Worm (Caenorhabditis elegans) whole organism, L4 larva: ENCODE data around the gene rpap-3.

Experiments
- D1046.2 ChIP-seq: fragments of 200-800 bp; sonication (Bioruptor generic); IDR thresholded peaks from 2 replicates; pipeline ENCODE4 v1.3.6; 2022; ENCODE audit warnings: missing genetic modification characterization, missing compliant biosample characterization
- F44E2.7 ChIP-seq: fragments of 200-800 bp; sonication (Bioruptor generic); IDR thresholded peaks from 2 replicates; pipeline ENCODE4 v2.1.2; 2022; ENCODE audit warnings: missing genetic modification characterization, missing compliant biosample characterization
- R02D3.7 ChIP-seq: fragments of 150-350 bp; sonication (generic microtip); optimal IDR thresholded peaks from 3 replicates; lab custom pipeline; 2014; ENCODE audit warnings: missing biosample characterization, missing genetic modification characterization
- Y48G9A.11 ChIP-seq: fragments of 200-800 bp; sonication (Bioruptor generic); IDR thresholded peaks from 2 replicates; pipeline ENCODE4 v1.3.6; 2022; ENCODE audit warnings: missing genetic modification reagents, missing genetic modification characterization, missing compliant biosample characterization
- aha-1 ChIP-seq: fragments of 150-350 bp; peaks from one replicate; lab custom pipeline; 2014; ENCODE audit warnings: missing biosample characterization, missing genetic modification characterization
- ama-1 ChIP-seq: fragments of 150-350 bp; optimal IDR thresholded peaks from 2 replicates; lab custom pipeline; 2014; ENCODE audit warnings: inconsistent platforms, mixed read lengths
- ceh-32 ChIP-seq: sonication (generic microtip); optimal IDR thresholded peaks from 2 replicates; lab custom pipeline; 2016; ENCODE audit warnings: mild to moderate bottlenecking, missing genetic modification characterization, missing compliant biosample characterization; ENCODE audit not compliant: poor library complexity
- ceh-44 ChIP-seq: fragments of 200-800 bp; sonication (Bioruptor generic); IDR thresholded peaks from 2 replicates; pipeline ENCODE4 v1.3.6; 2022; ENCODE audit warnings: missing genetic modification reagents, missing genetic modification characterization, missing compliant biosample characterization
- daf-16 ChIP-seq, 3 experiments: sonication (generic microtip); optimal IDR thresholded peaks; 2 replicates each; lab custom pipeline; 2016 to 2017; ENCODE audit warnings: missing genetic modification characterization in 3 of 3, missing genetic modification reagents in 3 of 3, mild to moderate bottlenecking in 2 of 3, missing compliant biosample characterization in 2 of 3, missing biosample characterization in 1 of 3, moderate library complexity in 1 of 3
- daf-19 ChIP-seq: fragments of 200-800 bp; sonication (Bioruptor generic); conservative IDR thresholded peaks from 2 replicates; pipeline ENCODE4 v1.3.6; 2022; ENCODE audit warnings: missing genetic modification characterization, missing compliant biosample characterization
- dmd-6 ChIP-seq: fragments of 200-800 bp; sonication (Bioruptor generic); IDR thresholded peaks from 2 replicates; pipeline ENCODE4 v1.3.6; 2022; ENCODE audit warnings: missing genetic modification reagents, missing genetic modification characterization, missing compliant biosample characterization
- dve-1 ChIP-seq: sonication (generic microtip); optimal IDR thresholded peaks from 2 replicates; lab custom pipeline; 2017; ENCODE audit warnings: antibody characterized with exemption, mild to moderate bottlenecking, missing genetic modification characterization, missing compliant biosample characterization; ENCODE audit not compliant: insufficient read depth
- egl-27 ChIP-seq: sonication (generic microtip); optimal IDR thresholded peaks from 3 replicates; lab custom pipeline; 2017; ENCODE audit warnings: missing biosample characterization, missing genetic modification reagents, missing genetic modification characterization
- fkh-10 ChIP-seq: fragments of 150-350 bp; optimal IDR thresholded peaks from 2 replicates; lab custom pipeline; 2014; ENCODE audit warnings: missing biosample characterization, missing genetic modification reagents, missing genetic modification characterization
- hif-1 ChIP-seq, 2 experiments: sonication (generic microtip); optimal IDR thresholded peaks; 2 replicates each; lab custom pipeline; 2016 to 2017; ENCODE audit warnings: missing compliant biosample characterization in 2 of 2, missing genetic modification characterization in 2 of 2, missing genetic modification reagents in 2 of 2, missing genotype in 2 of 2, mild to moderate bottlenecking in 1 of 2
- hlh-30 ChIP-seq: sonication (generic microtip); optimal IDR thresholded peaks from 2 replicates; lab custom pipeline; 2017; ENCODE audit warnings: antibody characterized with exemption, mild to moderate bottlenecking, missing genetic modification characterization, missing compliant biosample characterization; ENCODE audit not compliant: insufficient read depth
- hmg-1.1 ChIP-seq: fragments of 200-800 bp; sonication (Bioruptor generic); IDR thresholded peaks from 2 replicates; pipeline ENCODE4 v1.3.6; 2022; ENCODE audit warnings: missing genetic modification reagents, missing genetic modification characterization, missing compliant biosample characterization
- lim-7 ChIP-seq: fragments of 200-800 bp; sonication (Bioruptor generic); IDR thresholded peaks from 2 replicates; pipeline ENCODE4 v1.3.6; 2022; ENCODE audit warnings: missing genetic modification characterization, missing compliant biosample characterization
- lin-13 ChIP-seq: fragments of 150-350 bp; optimal IDR thresholded peaks from 2 replicates; lab custom pipeline; 2014; ENCODE audit warnings: missing biosample characterization, missing genetic modification reagents, missing genetic modification characterization
- lin-15B ChIP-seq: fragments of 150-350 bp; sonication (generic microtip); optimal IDR thresholded peaks from 3 replicates; lab custom pipeline; 2014; ENCODE audit warnings: missing biosample characterization, missing genetic modification characterization
- lin-39 ChIP-seq: fragments of 150-350 bp; optimal IDR thresholded peaks from 2 replicates; lab custom pipeline; 2014; ENCODE audit warnings: missing biosample characterization, missing genetic modification reagents, missing genetic modification characterization
- lir-3 ChIP-seq: sonication (generic microtip); optimal IDR thresholded peaks from 2 replicates; lab custom pipeline; 2016; ENCODE audit warnings: mild to moderate bottlenecking, missing genetic modification characterization, missing compliant biosample characterization
- madf-5 ChIP-seq, 2 experiments: fragments of 200-800 bp; sonication (Bioruptor generic); IDR thresholded peaks; 2 replicates each; pipeline ENCODE4 v1.3.6; 2022; ENCODE audit warnings: missing compliant biosample characterization in 2 of 2, missing genetic modification characterization in 2 of 2
- madf-9 ChIP-seq: fragments of 200-800 bp; sonication (Bioruptor generic); conservative IDR thresholded peaks from 2 replicates; pipeline ENCODE4 v1.3.6; 2022; ENCODE audit warnings: missing genetic modification reagents, missing genetic modification characterization, missing compliant biosample characterization
- mdl-1 ChIP-seq, 2 experiments: fragments of 150-350 bp in 1 of 2; sonication (generic microtip) in 1 of 2; optimal IDR thresholded peaks; 2 replicates each; lab custom pipeline; 2014 to 2017; ENCODE audit warnings: missing biosample characterization in 2 of 2, missing genetic modification characterization in 2 of 2
- mdt-29 ChIP-seq: fragments of 200-800 bp; sonication (Bioruptor generic); IDR thresholded peaks from 2 replicates; pipeline ENCODE4 v1.3.6; 2022; ENCODE audit warnings: missing genetic modification reagents, missing genetic modification characterization, missing compliant biosample characterization
- mes-2 ChIP-seq: sonication (generic microtip); optimal IDR thresholded peaks from 2 replicates; lab custom pipeline; 2016; ENCODE audit warnings: missing genotype, mild to moderate bottlenecking, missing genetic modification characterization, missing compliant biosample characterization; ENCODE audit not compliant: poor library complexity, severe bottlenecking
- nhr-10 ChIP-seq: fragments of 150-350 bp; optimal IDR thresholded peaks from 2 replicates; lab custom pipeline; 2014; ENCODE audit warnings: missing biosample characterization, missing genetic modification characterization
- nhr-28 ChIP-seq: fragments of 150-350 bp; optimal IDR thresholded peaks from 2 replicates; lab custom pipeline; 2014; ENCODE audit warnings: missing biosample characterization, missing genetic modification characterization
- nhr-6 ChIP-seq: fragments of 150-350 bp; optimal IDR thresholded peaks from 2 replicates; lab custom pipeline; 2014; ENCODE audit warnings: missing biosample characterization, missing genetic modification characterization
- nhr-76 ChIP-seq: fragments of 150-350 bp; optimal IDR thresholded peaks from 2 replicates; lab custom pipeline; 2014; ENCODE audit warnings: missing biosample characterization, missing genetic modification characterization
- php-3 ChIP-seq: fragments of 200-800 bp; sonication (Bioruptor generic); IDR thresholded peaks from 2 replicates; pipeline ENCODE4 v1.3.6; 2022; ENCODE audit warnings: missing genetic modification reagents, missing genetic modification characterization, missing compliant biosample characterization
- pqm-1 ChIP-seq: sonication (generic microtip); optimal IDR thresholded peaks from 2 replicates; lab custom pipeline; 2017; ENCODE audit warnings: missing biosample characterization, missing genetic modification characterization
- saeg-2 ChIP-seq: fragments of 200-800 bp; sonication (Bioruptor generic); IDR thresholded peaks from 2 replicates; pipeline ENCODE4 v1.3.6; 2022; ENCODE audit warnings: missing genetic modification reagents, missing genetic modification characterization, missing compliant biosample characterization
- sdz-12 ChIP-seq: fragments of 200-800 bp; sonication (Bioruptor generic); optimal IDR thresholded peaks from 2 replicates; lab custom pipeline; 2018; ENCODE audit warnings: mild to moderate bottlenecking, missing genetic modification characterization, missing compliant biosample characterization
- set-16 ChIP-seq: fragments of 200-800 bp; sonication (Bioruptor generic); IDR thresholded peaks from 2 replicates; pipeline ENCODE4 v1.3.6; 2022; ENCODE audit warnings: missing genetic modification reagents, missing genetic modification characterization, missing compliant biosample characterization
- spr-1 ChIP-seq: sonication (generic microtip); optimal IDR thresholded peaks from 2 replicates; lab custom pipeline; 2016; ENCODE audit warnings: mild to moderate bottlenecking, missing genetic modification characterization, missing compliant biosample characterization
- spr-3 ChIP-seq: fragments of 200-800 bp; sonication (Bioruptor generic); optimal IDR thresholded peaks from 2 replicates; lab custom pipeline; 2018; ENCODE audit warnings: mild to moderate bottlenecking, missing genetic modification characterization, missing compliant biosample characterization
- unc-62 ChIP-seq, 3 experiments: fragments of 150-350 bp in 1 of 3; sonication (generic microtip); optimal IDR thresholded peaks in 2 of 3; peaks in 1 of 3; 1 replicate in 1 of 3; 2 replicates in 2 of 3; lab custom pipeline; 2014 to 2017; ENCODE audit warnings: missing biosample characterization in 3 of 3, missing genetic modification characterization in 3 of 3, missing genetic modification reagents in 3 of 3, missing genotype in 1 of 3
- vab-7 ChIP-seq: fragments of 200-800 bp; sonication (Bioruptor generic); IDR thresholded peaks from 2 replicates; pipeline ENCODE4 v1.3.6; 2022; ENCODE audit warnings: missing genetic modification reagents, missing genetic modification characterization, missing compliant biosample characterization
- zag-1 ChIP-seq: fragments of 150-350 bp; optimal IDR thresholded peaks from 2 replicates; lab custom pipeline; 2014; ENCODE audit warnings: missing biosample characterization, missing genetic modification characterization
- ztf-11 ChIP-seq: fragments of 150-350 bp; optimal IDR thresholded peaks from 2 replicates; lab custom pipeline; 2014; ENCODE audit warnings: missing biosample characterization, missing genetic modification characterization

rpap-3 gene

ce11 chrIV:7815683-7816183 lies 37.0 kb upstream of the rpap-3 start, which contains the start of gene cdgs-1 (continued):
- no peak for TF ChIP-seq nhr-76 (tag; lab: Kevin White, UChicago)
- TF ChIP-seq mdl-1 (tag; optimal IDR thresholded peaks at IDR 0.05; lab: Kevin White, UChicago) = peak; percentile 59 to 90
- TF ChIP-seq daf-19 (GFP tag; lab: Robert Waterston, UW) = no peak
- no peak for TF ChIP-seq hif-1 (tag; optimal IDR thresholded peaks at IDR 0.05; lab: Kevin White, UChicago)
- TF ChIP-seq ceh-32 (tag; lab: Kevin White, UChicago) = no peak
- no peak for TF ChIP-seq nhr-10
- TF ChIP-seq nhr-28 = peak; percentile 64
- no peak for TF ChIP-seq lir-3 (tag; lab: Kevin White, UChicago)
- TF ChIP-seq lin-13 (GFP tag; lab: Kevin White, UChicago) = no peak
- TF ChIP-seq set-16 (GFP tag; lab: Robert Waterston, UW) = no peak
- TF ChIP-seq lim-7 (GFP tag; lab: Robert Waterston, UW) = no peak
- TF ChIP-seq sdz-12 (GFP tag; lab: Kevin White, UChicago) = no peak
- TF ChIP-seq ztf-11 (tag; lab: Kevin White, UChicago) = no peak
- TF ChIP-seq php-3 (GFP tag; lab: Robert Waterston, UW) = no peak
- TF ChIP-seq Y48G9A.11 = no peak
- TF ChIP-seq saeg-2 = no peak
- TF ChIP-seq unc-62 (GFP tag; optimal IDR thresholded peaks at IDR 0.05 in 1 of 2; lab: Kevin White, UChicago) = no peak
- TF ChIP-seq unc-62 (tag; optimal IDR thresholded peaks at IDR 0.05; lab: Kevin White, UChicago) = no peak
- no peak for TF ChIP-seq egl-27 (tag; lab: Kevin White, UChicago)
- TF ChIP-seq F44E2.7 (GFP tag; lab: Robert Waterston, UW) = no peak
- TF ChIP-seq mes-2 (tag; lab: Kevin White, UChicago) = no peak
- no peak for TF ChIP-seq mdt-29 (GFP tag; lab: Robert Waterston, UW)
- peak; percentile 51 for TF ChIP-seq fkh-10
- no peak for TF ChIP-seq dmd-6 (GFP tag; lab: Robert Waterston, UW)

- TF ChIP-seq aha-1 (tag; lab: Kevin White, UChicago) (peak; percentile 88), dve-1 (tag; lab: Kevin White, UChicago) (peak; percentile 2), pqm-1 (no peak)
Observed at ce11 chrIV:7812709-7813108, 33.9 kb upstream of the rpap-3 start, which contains the start of gene zgpa-1. Gene zgpa-1 (minus strand): TSS chrIV:7812809.

ce11 chrIV:7808583-7808982 lies 29.8 kb upstream of the rpap-3 start, which contains the start of gene C33H5.1:
Gene C33H5.1 (plus strand): TSS chrIV:7808912.
- TF ChIP-seq zag-1 (tag; lab: Kevin White, UChicago) = no peak
- TF ChIP-seq aha-1 (tag; lab: Kevin White, UChicago) = peak; percentile 70
- TF ChIP-seq spr-3 (GFP tag; lab: Kevin White, UChicago) = no peak

- TF ChIP-seq R02D3.7 (tag; lab: Kevin White, UChicago) (no peak), fkh-10 (no peak), lin-15B (tag; lab: Kevin White, UChicago) (no peak), spr-3 (GFP tag; lab: Kevin White, UChicago) (no peak), madf-5 (GFP tag; IDR thresholded peaks at IDR 0.05; lab: Robert Waterston, UW) (no peak), D1046.2 (GFP tag; lab: Robert Waterston, UW) (no peak), saeg-2 (no peak), mdt-29 (GFP tag; lab: Robert Waterston, UW) (no peak)
Observed at ce11 chrIV:7804740-7805139, 26.0 kb upstream of the rpap-3 start, which contains the start of gene C33H5.2. Gene C33H5.2 (plus strand): TSS chrIV:7805040.

- no peak for TF ChIP-seq hlh-30 (tag; lab: Kevin White, UChicago)
- TF ChIP-seq sdz-12 (GFP tag; lab: Kevin White, UChicago) = no peak
- no peak for TF ChIP-seq Y48G9A.11
- no peak for TF ChIP-seq lin-39 (tag; lab: Kevin White, UChicago)
- no peak for TF ChIP-seq daf-16 (GFP tag; optimal IDR thresholded peaks at IDR 0.05; lab: Kevin White, UChicago)
- TF ChIP-seq daf-16 (tag; optimal IDR thresholded peaks at IDR 0.05; lab: Kevin White, UChicago) = no peak
- no peak for TF ChIP-seq lin-15B (tag; lab: Kevin White, UChicago)
- TF ChIP-seq zag-1 (tag; lab: Kevin White, UChicago) = no peak
- TF ChIP-seq hmg-1.1 (GFP tag; lab: Robert Waterston, UW) = no peak
- TF ChIP-seq nhr-6 (tag; lab: Kevin White, UChicago) = no peak
- no peak for TF ChIP-seq madf-9
- TF ChIP-seq ama-1 (lab: Kevin White, UChicago) = no peak
- no peak for TF ChIP-seq vab-7 (GFP tag; lab: Robert Waterston, UW)
- no peak for TF ChIP-seq spr-3 (GFP tag; lab: Kevin White, UChicago)
- TF ChIP-seq madf-5 (GFP tag; IDR thresholded peaks at IDR 0.05; lab: Robert Waterston, UW) = no peak
- TF ChIP-seq spr-1 = no peak
- no peak for TF ChIP-seq ceh-44 (GFP tag; lab: Robert Waterston, UW)
- no peak for TF ChIP-seq nhr-76 (tag; lab: Kevin White, UChicago)
Observed at ce11 chrIV:7803250-7803649, 24.5 kb upstream of the rpap-3 start, which contains the start of gene C33H5.16. Gene C33H5.16 (minus strand): TSS chrIV:7803350.
